Worm (Caenorhabditis elegans) whole organism, L1 larva: ENCODE results near the gene D2063.1.
A peak's percentile ranks its signal among the peaks of the same experiment; 100 is the strongest.

Experiments
- C16A3.4 ChIP-seq: fragments of 150-350 bp; optimal IDR thresholded peaks from 2 replicates; lab custom pipeline; 2014; ENCODE audit warnings: missing biosample characterization, missing genetic modification characterization
- Y116A8C.19 ChIP-seq: sonication (generic microtip); optimal IDR thresholded peaks from 2 replicates; lab custom pipeline; 2016; ENCODE audit warnings: missing compliant biosample characterization, missing genetic modification characterization, borderline replicate concordance
- alr-1 ChIP-seq: fragments of 200-800 bp; sonication (Bioruptor generic); optimal IDR thresholded peaks from 2 replicates; lab custom pipeline; 2018; ENCODE audit warnings: borderline replicate concordance, mild to moderate bottlenecking, missing genetic modification characterization, missing compliant biosample characterization
- blmp-1 ChIP-seq: fragments of 150-350 bp; optimal IDR thresholded peaks from 2 replicates; lab custom pipeline; 2014; ENCODE audit warnings: missing biosample characterization, missing genetic modification characterization
- ceh-8 ChIP-seq: fragments of 200-800 bp; sonication (Bioruptor generic); optimal IDR thresholded peaks from 2 replicates; lab custom pipeline; 2018; ENCODE audit warnings: mild to moderate bottlenecking, missing genetic modification characterization, moderate library complexity, missing compliant biosample characterization
- ceh-82 ChIP-seq, 3 experiments: fragments of 150-350 bp in 1 of 3; sonication (generic microtip) in 2 of 3; optimal IDR thresholded peaks; 2 replicates each; lab custom pipeline; 2014 to 2017; ENCODE audit warnings: missing biosample characterization in 3 of 3, missing genetic modification characterization in 3 of 3
- ces-1 ChIP-seq: fragments of 150-350 bp; optimal IDR thresholded peaks from 2 replicates; lab custom pipeline; 2014; ENCODE audit warnings: missing biosample characterization, missing genetic modification reagents, missing genetic modification characterization
- efl-1 ChIP-seq, 4 experiments: fragments of 150-350 bp; optimal IDR thresholded peaks in 3 of 4; peaks in 1 of 4; 1 replicate in 1 of 4; 2 replicates in 3 of 4; lab custom pipeline; 2014; ENCODE audit warnings: missing biosample characterization in 2 of 4, missing genetic modification characterization in 2 of 4, missing genetic modification reagents in 2 of 4
- elt-2 ChIP-seq: sonication (generic microtip); optimal IDR thresholded peaks from 2 replicates; lab custom pipeline; 2016; ENCODE audit warnings: missing genetic modification characterization, mild to moderate bottlenecking, inconsistent platforms, missing compliant biosample characterization, missing genetic modification reagents
- elt-3 ChIP-seq, 6 experiments: fragments of 150-350 bp in 1 of 6; sonication (generic microtip); optimal IDR thresholded peaks; 2 replicates each; lab custom pipeline; 2017 to 2018; ENCODE audit warnings: missing biosample characterization in 6 of 6, missing genetic modification characterization in 6 of 6, inconsistent platforms in 1 of 6
- fkh-10 ChIP-seq: sonication (generic microtip); optimal IDR thresholded peaks from 2 replicates; lab custom pipeline; 2017; ENCODE audit warnings: missing biosample characterization, missing genetic modification reagents, missing genetic modification characterization
- fos-1 ChIP-seq: fragments of 150-350 bp; optimal IDR thresholded peaks from 2 replicates; lab custom pipeline; 2014; ENCODE audit warnings: missing biosample characterization, missing genetic modification characterization
- hlh-4 ChIP-seq: sonication (generic microtip); optimal IDR thresholded peaks from 2 replicates; lab custom pipeline; 2016; ENCODE audit warnings: mild to moderate bottlenecking, missing genetic modification characterization, missing compliant biosample characterization
- irx-1 ChIP-seq: sonication (generic microtip); optimal IDR thresholded peaks from 2 replicates; lab custom pipeline; 2016; ENCODE audit warnings: missing genetic modification characterization, missing compliant biosample characterization
- isw-1 ChIP-seq: fragments of 200-800 bp; sonication (Bioruptor generic); IDR thresholded peaks from 2 replicates; pipeline ENCODE4 v1.3.6; 2022; ENCODE audit warnings: missing genetic modification characterization, missing compliant biosample characterization
- jun-1 ChIP-seq: fragments of 150-350 bp; optimal IDR thresholded peaks from 2 replicates; lab custom pipeline; 2014; ENCODE audit warnings: missing biosample characterization, missing genetic modification reagents, missing genetic modification characterization
- lin-14 ChIP-seq: fragments of 200-800 bp; sonication (Bioruptor generic); optimal IDR thresholded peaks from 2 replicates; lab custom pipeline; 2018; ENCODE audit warnings: mild to moderate bottlenecking, missing genetic modification characterization, moderate library complexity, missing compliant biosample characterization
- lin-39 ChIP-seq: fragments of 150-350 bp; optimal IDR thresholded peaks from 2 replicates; lab custom pipeline; 2014; ENCODE audit warnings: missing biosample characterization, missing genetic modification reagents, missing genetic modification characterization
- lir-3 ChIP-seq: sonication (generic microtip); optimal IDR thresholded peaks from 2 replicates; lab custom pipeline; 2016; ENCODE audit warnings: mild to moderate bottlenecking, missing genetic modification characterization, moderate library complexity, missing compliant biosample characterization; ENCODE audit not compliant: poor library complexity
- lsy-2 ChIP-seq, 2 experiments: fragments of 150-350 bp; optimal IDR thresholded peaks; 2 replicates each; lab custom pipeline; 2014; ENCODE audit warnings: missing biosample characterization in 2 of 2, missing genetic modification characterization in 2 of 2
- mab-9 ChIP-seq: fragments of 200-800 bp; sonication (Bioruptor generic); IDR thresholded peaks from 2 replicates; pipeline ENCODE4 v1.3.6; 2022; ENCODE audit warnings: missing genetic modification reagents, missing genetic modification characterization, missing compliant biosample characterization
- mep-1 ChIP-seq: fragments of 150-350 bp; optimal IDR thresholded peaks from 2 replicates; lab custom pipeline; 2014; ENCODE audit warnings: missing biosample characterization, missing genetic modification characterization
- nhr-20 ChIP-seq: sonication (generic microtip); optimal IDR thresholded peaks from 2 replicates; lab custom pipeline; 2016; ENCODE audit warnings: mild to moderate bottlenecking, missing genetic modification characterization, missing compliant biosample characterization
- nhr-28 ChIP-seq: fragments of 150-350 bp; optimal IDR thresholded peaks from 2 replicates; lab custom pipeline; 2014; ENCODE audit warnings: missing biosample characterization, missing genetic modification characterization
- nhr-47 ChIP-seq: sonication (generic microtip); optimal IDR thresholded peaks from 2 replicates; lab custom pipeline; 2016; ENCODE audit warnings: mild to moderate bottlenecking, missing genetic modification characterization, moderate library complexity, missing compliant biosample characterization
- nhr-71 ChIP-seq: sonication (generic microtip); optimal IDR thresholded peaks from 2 replicates; lab custom pipeline; 2016; ENCODE audit warnings: mild to moderate bottlenecking, missing genetic modification characterization, moderate library complexity, missing compliant biosample characterization
- nhr-84 ChIP-seq: sonication (generic microtip); optimal IDR thresholded peaks from 2 replicates; lab custom pipeline; 2017; ENCODE audit warnings: missing biosample characterization, missing genetic modification characterization
- pax-3 ChIP-seq: fragments of 200-800 bp; sonication (Bioruptor generic); optimal IDR thresholded peaks from 2 replicates; lab custom pipeline; 2018; ENCODE audit warnings: mild to moderate bottlenecking, missing genetic modification characterization, moderate library complexity, missing compliant biosample characterization
- rnt-1 ChIP-seq: sonication (generic microtip); optimal IDR thresholded peaks from 2 replicates; lab custom pipeline; 2016; ENCODE audit warnings: mild to moderate bottlenecking, missing genetic modification characterization, moderate library complexity, missing compliant biosample characterization
- skn-1 ChIP-seq: fragments of 150-350 bp; optimal IDR thresholded peaks from 2 replicates; lab custom pipeline; 2014; ENCODE audit warnings: missing biosample characterization, missing genetic modification characterization
- sup-37 ChIP-seq: fragments of 200-800 bp; sonication (Bioruptor generic); optimal IDR thresholded peaks from 2 replicates; lab custom pipeline; 2018; ENCODE audit warnings: mild to moderate bottlenecking, missing genetic modification characterization, missing compliant biosample characterization
- swsn-7 ChIP-seq: sonication (generic microtip); optimal IDR thresholded peaks from 2 replicates; lab custom pipeline; 2016; ENCODE audit warnings: missing genetic modification characterization, missing compliant biosample characterization
- tbx-2 ChIP-seq: sonication (generic microtip); optimal IDR thresholded peaks from 2 replicates; lab custom pipeline; 2016; ENCODE audit warnings: missing genetic modification characterization, missing compliant biosample characterization
- unc-130 ChIP-seq: fragments of 150-350 bp; optimal IDR thresholded peaks from 2 replicates; lab custom pipeline; 2017; ENCODE audit warnings: missing biosample characterization, missing genetic modification characterization, inconsistent platforms
- zag-1 ChIP-seq: fragments of 150-350 bp; optimal IDR thresholded peaks from 2 replicates; lab custom pipeline; 2014; ENCODE audit warnings: missing biosample characterization, missing genetic modification characterization
- ztf-4 ChIP-seq: fragments of 150-350 bp; optimal IDR thresholded peaks from 2 replicates; lab custom pipeline; 2014; ENCODE audit warnings: missing biosample characterization, missing genetic modification characterization

D2063.1 gene

ce11 chrV:4346799-4347198 lies 19.9 kb downstream of the D2063.1 start, which contains the start of gene mcm-7 (continued):
- no peak; the same call in 1 of the 2 replicates for TF ChIP-seq isw-1 (GFP tag; lab: Robert Waterston, UW)
- TF ChIP-seq fos-1 = no peak
- TF ChIP-seq lir-3 (tag; lab: Kevin White, UChicago) = no peak
- TF ChIP-seq alr-1 (tag; lab: Kevin White, UChicago) = no peak
- peak; percentile 60 for TF ChIP-seq rnt-1 (tag; lab: Kevin White, UChicago)

ce11 chrV:4356047-4356612 lies 29.2 kb downstream of the D2063.1 start:
- no peak for TF ChIP-seq elt-3 (tag; optimal IDR thresholded peaks at IDR 0.05; lab: Kevin White, UChicago)
- peak; percentile 52 for TF ChIP-seq lin-14 (GFP tag; lab: Kevin White, UChicago)
- TF ChIP-seq lir-3 (tag; lab: Kevin White, UChicago) = no peak
- no peak for TF ChIP-seq ceh-82 (tag; optimal IDR thresholded peaks at IDR 0.05; lab: Kevin White, UChicago)
- no peak for TF ChIP-seq unc-130 (tag; lab: Kevin White, UChicago)
- TF ChIP-seq alr-1 (tag; lab: Kevin White, UChicago) = no peak
- peak; percentile 24 for TF ChIP-seq nhr-71
- TF ChIP-seq C16A3.4 (tag; lab: Kevin White, UChicago) = no peak

DNA sequence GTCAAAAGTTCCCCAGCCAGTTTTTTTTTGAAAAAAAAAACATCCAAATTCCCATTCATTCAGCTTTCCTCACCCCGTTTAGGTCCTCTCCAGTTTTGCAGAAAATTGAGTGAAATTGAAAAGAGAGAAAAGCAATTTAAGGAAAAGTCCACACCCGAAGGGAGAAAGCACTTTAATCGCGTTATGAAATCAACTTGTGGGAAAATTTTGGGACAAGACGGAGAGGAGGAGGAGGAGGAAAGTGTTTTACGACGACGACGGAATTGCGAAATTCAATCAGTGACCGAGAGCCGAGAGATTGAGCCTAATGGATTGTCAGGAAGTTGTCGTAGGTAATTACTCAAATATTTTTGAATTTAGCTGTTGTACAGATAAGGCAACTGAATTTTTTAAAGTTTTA lies 30.4 kb downstream of the D2063.1 start:
- no peak for TF ChIP-seq jun-1
- peak in 2 of 3 experiments; percentile 15 to 56 for TF ChIP-seq ceh-82 (tag; optimal IDR thresholded peaks at IDR 0.05; lab: Kevin White, UChicago)
- TF ChIP-seq ztf-4 (tag; lab: Kevin White, UChicago) = no peak
- TF ChIP-seq hlh-4 (tag; lab: Kevin White, UChicago) = no peak
- no peak for TF ChIP-seq swsn-7 (tag; lab: Kevin White, UChicago)
- peak; percentile 22 for TF ChIP-seq nhr-47 (tag; lab: Kevin White, UChicago)
- TF ChIP-seq ces-1 = peak; percentile 36
- peak in 1 of 2 experiments; percentile 36 for TF ChIP-seq lsy-2 (tag; optimal IDR thresholded peaks at IDR 0.05; lab: Kevin White, UChicago)
- TF ChIP-seq elt-2 (tag; lab: Kevin White, UChicago) = no peak
- TF ChIP-seq lin-39 = no peak
- TF ChIP-seq irx-1 = peak; percentile 21
- TF ChIP-seq skn-1 (tag; lab: Kevin White, UChicago) = peak; percentile 38
- TF ChIP-seq ceh-8 = peak; percentile 49
- no peak for TF ChIP-seq fkh-10 (GFP tag; lab: Kevin White, UChicago)
- no peak for TF ChIP-seq pax-3 (tag; lab: Kevin White, UChicago)
- TF ChIP-seq sup-37 (GFP tag; lab: Kevin White, UChicago) = no peak
- TF ChIP-seq lin-14 (GFP tag; lab: Kevin White, UChicago) = peak; percentile 80
- TF ChIP-seq mab-9 (GFP tag; lab: Robert Waterston, UW) = no peak
- TF ChIP-seq nhr-71 = peak; percentile 46
- TF ChIP-seq efl-1 (optimal IDR thresholded peaks at IDR 0.05; lab: Kevin White, UChicago) = no peak
- TF ChIP-seq efl-1 (GFP tag; optimal IDR thresholded peaks at IDR 0.05 in 1 of 2; lab: Kevin White, UChicago) = no peak
- TF ChIP-seq rnt-1 (tag; lab: Kevin White, UChicago) = peak; percentile 6
- peak; percentile 93 for TF ChIP-seq blmp-1 (tag; lab: Kevin White, UChicago)
- no peak for TF ChIP-seq isw-1 (GFP tag; lab: Robert Waterston, UW)
- no peak for TF ChIP-seq nhr-84 (tag; lab: Kevin White, UChicago)
- no peak for TF ChIP-seq nhr-20 (tag; lab: Kevin White, UChicago)
- peak; percentile 64 for TF ChIP-seq tbx-2
- TF ChIP-seq zag-1 (tag; lab: Kevin White, UChicago) = no peak
- no peak for TF ChIP-seq Y116A8C.19 (tag; lab: Kevin White, UChicago)
- no peak for TF ChIP-seq nhr-28 (tag; lab: Kevin White, UChicago)
- TF ChIP-seq mep-1 (tag; lab: Kevin White, UChicago) = peak; percentile 7
